Worm (Caenorhabditis elegans): ENCODE results near the gene ccf-1.
A peak's percentile ranks its signal among the peaks of the same experiment; 100 is the strongest.

ccf-1 gene

DNA sequence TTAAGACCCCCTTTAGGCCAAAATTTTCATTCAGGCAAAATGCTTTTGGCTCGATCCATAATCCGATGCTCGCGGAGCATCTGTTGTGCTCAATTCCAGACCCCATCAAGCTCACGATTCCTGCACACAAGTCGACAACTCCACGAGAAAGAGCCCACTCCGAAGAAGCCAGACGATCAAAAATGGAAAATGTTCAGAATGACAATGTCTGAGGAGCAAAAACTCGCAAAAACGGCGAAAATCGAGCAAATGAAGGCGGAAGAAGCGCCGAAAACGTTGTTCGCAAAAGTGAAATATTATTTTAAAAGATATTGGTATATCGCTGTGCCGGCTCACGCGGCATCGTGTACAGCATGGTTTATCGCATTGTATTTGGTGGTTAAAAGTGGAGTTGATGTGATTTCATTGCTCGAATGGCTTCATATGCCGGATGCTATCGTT lies 1.6 kb upstream of the ccf-1 start, which contains the start of gene Y56A3A.22:
Gene Y56A3A.22 (plus strand): TSS at position 35 of the 441 bp plus-strand sequence.
- TF ChIP-seq pqm-1 (tag; optimal IDR thresholded peaks at IDR 0.05) (no peak), snpc-4 (tag; optimal IDR thresholded peaks at IDR 0.05) (no peak), skn-1 (tag; optimal IDR thresholded peaks at IDR 0.05) (no peak), elt-3 (tag; optimal IDR thresholded peaks at IDR 0.05) (peak in 1 of 3 experiments; percentile 25), nhr-11 (tag; optimal IDR thresholded peaks at IDR 0.05) (no peak), unc-62 (GFP tag; optimal IDR thresholded peaks at IDR 0.05) (no peak), pha-4 (tag; optimal IDR thresholded peaks at IDR 0.05) (no peak), mml-1 (tag; optimal IDR thresholded peaks at IDR 0.05) (no peak), lsy-12 (tag; optimal IDR thresholded peaks at IDR 0.05) (peak; percentile 57), lin-39 (tag; optimal IDR thresholded peaks at IDR 0.05) (no peak), nhr-43 (tag; optimal IDR thresholded peaks at IDR 0.05; ENCODE audit: poor library complexity, severe bottlenecking) (peak; percentile 33), ceh-28 (tag; optimal IDR thresholded peaks at IDR 0.05) (no peak), ztf-11 (tag; optimal IDR thresholded peaks at IDR 0.05) (no peak), nfya-1 (tag; optimal IDR thresholded peaks at IDR 0.05; ENCODE audit: insufficient read depth) (peak; percentile 36), ama-1 (optimal IDR thresholded peaks at IDR 0.05) (peak; percentile 92), nhr-23 (tag; optimal IDR thresholded peaks at IDR 0.05) (no peak), elt-2 (tag; optimal IDR thresholded peaks at IDR 0.05) (peak; percentile 21), nhr-77 (tag; optimal IDR thresholded peaks at IDR 0.05) (no peak), daf-12 (tag; optimal IDR thresholded peaks at IDR 0.05) (no peak)

DNA sequence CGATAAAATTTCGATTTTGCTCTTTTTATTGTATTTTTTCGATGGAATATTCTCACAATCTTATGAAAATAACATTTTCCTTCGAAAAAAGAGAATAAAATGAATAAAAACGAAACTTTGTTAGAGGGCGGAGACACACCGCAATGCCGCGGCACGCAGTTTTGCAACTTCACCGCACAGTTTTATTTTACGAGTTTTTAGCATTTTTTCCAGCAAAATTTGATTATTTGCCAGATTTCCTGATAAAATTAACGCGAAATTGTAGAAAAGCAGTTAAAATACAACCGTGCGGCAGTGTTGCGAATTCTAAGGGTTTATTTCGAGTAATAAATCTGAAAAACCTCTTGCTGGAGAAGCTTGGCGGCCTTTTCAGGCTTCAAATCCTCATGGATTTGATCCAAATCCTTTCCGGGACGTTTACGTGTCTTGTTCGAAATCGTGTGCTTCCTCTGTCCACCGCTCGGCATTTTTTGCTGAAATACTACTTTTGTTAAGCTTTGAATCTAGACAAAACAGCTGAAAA lies 1.7 kb downstream of the ccf-1 start, which contains the start of gene znf-593:
Gene znf-593 (minus strand): TSS at position 473 of the 523 bp plus-strand sequence.
- TF ChIP-seq eor-1 (tag; optimal IDR thresholded peaks at IDR 0.05) (no peak), pha-4 (tag; optimal IDR thresholded peaks at IDR 0.05) (peak; percentile 32), nhr-12 (tag; optimal IDR thresholded peaks at IDR 0.05) (no peak), ama-1 (optimal IDR thresholded peaks at IDR 0.05) (peak; percentile 1), fkh-2 (tag; optimal IDR thresholded peaks at IDR 0.05) (no peak), skn-1 (tag; optimal IDR thresholded peaks at IDR 0.05) (no peak), lsy-12 (tag; optimal IDR thresholded peaks at IDR 0.05) (no peak), hmg-11 (tag; optimal IDR thresholded peaks at IDR 0.05) (peak; percentile 50), nhr-77 (tag; optimal IDR thresholded peaks at IDR 0.05) (no peak), elt-2 (tag; optimal IDR thresholded peaks at IDR 0.05) (peak; percentile 23), nhr-43 (tag; optimal IDR thresholded peaks at IDR 0.05; ENCODE audit: poor library complexity, severe bottlenecking) (peak; percentile 56)

DNA sequence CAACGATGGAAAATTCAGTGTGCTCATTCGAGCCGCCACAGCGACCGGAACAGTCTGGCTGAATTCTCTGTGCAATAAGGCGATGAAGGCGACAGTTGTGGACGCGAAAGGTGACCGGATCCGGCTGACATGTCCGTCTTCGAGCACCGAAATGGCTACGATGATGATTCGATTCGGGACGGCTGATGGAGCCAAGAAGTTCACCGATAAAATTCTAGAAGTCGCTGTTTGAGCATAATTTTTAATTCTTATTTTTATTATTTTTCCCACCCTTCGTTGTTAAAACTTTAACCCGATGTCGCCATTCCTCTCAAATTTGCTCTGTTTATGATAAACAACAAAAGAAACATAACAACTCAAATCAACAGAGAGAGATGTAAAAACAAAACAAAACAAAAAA lies 2.5 kb downstream of the ccf-1 start:
- no peak for TF ChIP-seq skn-1 (tag; optimal IDR thresholded peaks at IDR 0.05)
- TF ChIP-seq fos-1 (tag; optimal IDR thresholded peaks at IDR 0.05), result no peak
- TF ChIP-seq elt-3 (tag; optimal IDR thresholded peaks at IDR 0.05), result no peak
- TF ChIP-seq pha-4 (tag; optimal IDR thresholded peaks at IDR 0.05), result no peak
- TF ChIP-seq nhr-77 (tag; optimal IDR thresholded peaks at IDR 0.05), result no peak
- TF ChIP-seq mml-1 (tag; optimal IDR thresholded peaks at IDR 0.05), result no peak

DNA sequence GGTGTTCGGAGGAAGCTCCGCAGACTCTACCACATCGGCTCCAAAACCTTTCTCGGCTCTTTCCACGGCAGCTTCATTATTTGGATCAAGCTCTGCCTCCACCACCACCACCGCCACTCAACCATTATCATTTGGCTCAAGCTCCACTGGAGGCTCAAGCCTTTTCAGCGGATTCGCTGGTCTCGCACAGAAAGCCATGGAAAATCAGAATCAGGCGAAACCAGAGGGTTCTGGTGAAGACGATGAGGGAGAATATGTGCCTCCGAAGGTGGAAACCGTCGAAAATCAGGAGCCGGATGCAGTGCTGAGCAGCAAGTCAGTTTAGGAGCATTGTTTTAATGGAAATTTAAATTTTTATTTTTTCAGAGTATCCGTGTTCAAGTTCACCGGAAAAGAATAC lies 2.9 kb downstream of the ccf-1 start:
- no peak for TF ChIP-seq elt-1 (tag; optimal IDR thresholded peaks at IDR 0.05)
- no peak for TF ChIP-seq hmg-11 (tag; optimal IDR thresholded peaks at IDR 0.05)
- TF ChIP-seq unc-62 (GFP tag; optimal IDR thresholded peaks at IDR 0.05), result no peak
- no peak for TF ChIP-seq pha-4 (tag; optimal IDR thresholded peaks at IDR 0.05)
- no peak for TF ChIP-seq nhr-237 (tag; optimal IDR thresholded peaks at IDR 0.05)
- TF ChIP-seq lin-15B (tag; optimal IDR thresholded peaks at IDR 0.05), result no peak
- TF ChIP-seq fos-1 (tag; optimal IDR thresholded peaks at IDR 0.05), result no peak
- TF ChIP-seq lin-39 (tag; optimal IDR thresholded peaks at IDR 0.05), result no peak
- TF ChIP-seq jun-1 (tag; optimal IDR thresholded peaks at IDR 0.05), result no peak
- no peak for TF ChIP-seq ztf-11 (tag; optimal IDR thresholded peaks at IDR 0.05)
- no peak for TF ChIP-seq nhr-28 (tag; optimal IDR thresholded peaks at IDR 0.05)
- no peak for TF ChIP-seq tbx-2 (tag; optimal IDR thresholded peaks at IDR 0.05)
- no peak for TF ChIP-seq nhr-77 (tag; optimal IDR thresholded peaks at IDR 0.05)
- TF ChIP-seq skn-1 (tag; optimal IDR thresholded peaks at IDR 0.05), result no peak
- TF ChIP-seq elt-3 (tag; optimal IDR thresholded peaks at IDR 0.05), result no peak

DNA sequence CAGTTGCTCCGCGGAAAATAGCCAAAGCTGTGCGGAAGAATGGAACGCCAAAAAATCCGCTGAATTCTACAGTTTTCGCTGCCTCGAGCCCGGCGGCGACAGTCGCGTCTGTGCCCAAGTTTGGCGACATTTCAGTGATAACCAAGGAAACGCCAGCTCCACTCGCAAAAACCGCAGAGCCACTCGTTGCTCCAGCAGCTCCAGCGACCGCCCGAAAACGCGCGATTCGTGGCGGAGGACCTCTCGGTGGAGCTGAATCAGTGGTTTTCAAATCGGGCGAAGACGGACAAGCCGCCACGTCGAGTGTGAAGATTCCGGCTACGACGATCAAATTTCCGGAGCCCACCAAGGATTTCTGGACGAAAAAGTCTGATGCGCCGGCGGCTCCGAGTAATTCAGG lies 3.8 kb downstream of the ccf-1 start:
- TF ChIP-seq elt-2 (tag; optimal IDR thresholded peaks at IDR 0.05) (no peak), nhr-67 (tag; optimal IDR thresholded peaks at IDR 0.05) (no peak), pha-4 (tag; optimal IDR thresholded peaks at IDR 0.05) (no peak), ZK546.5 (tag; optimal IDR thresholded peaks at IDR 0.05) (no peak), elt-3 (tag; optimal IDR thresholded peaks at IDR 0.05) (no peak), nhr-77 (tag; optimal IDR thresholded peaks at IDR 0.05) (no peak), lin-39 (tag; optimal IDR thresholded peaks at IDR 0.05) (no peak), aly-2 (tag; optimal IDR thresholded peaks at IDR 0.05) (no peak), ztf-11 (tag; optimal IDR thresholded peaks at IDR 0.05) (no peak), sea-2 (GFP tag; optimal IDR thresholded peaks at IDR 0.05) (no peak), fkh-2 (tag; optimal IDR thresholded peaks at IDR 0.05) (no peak), daf-12 (tag; optimal IDR thresholded peaks at IDR 0.05) (no peak), skn-1 (tag; optimal IDR thresholded peaks at IDR 0.05) (no peak), nhr-28 (tag; optimal IDR thresholded peaks at IDR 0.05) (no peak)

Measured in whole organism, L3 larva.